Fruit fly (Drosophila melanogaster): ENCODE data around the gene CG18764.

CG18764 gene

dm6 chr3R:11673955-11674663, 47.4 kb downstream of the CG18764 start, which contains the start of gene CG14715:
Gene CG14715 (plus strand): TSS chr3R:11674221.
- TF ChIP-seq cic (GFP tag; optimal IDR thresholded peaks at IDR 0.05) (no peak), pad (GFP tag; optimal IDR thresholded peaks at IDR 0.05) (no peak), CG12768 (GFP tag; optimal IDR thresholded peaks at IDR 0.05) (no peak), CG33017 (tag; optimal IDR thresholded peaks at IDR 0.05) (no peak), Crg-1 (GFP tag; optimal IDR thresholded peaks at IDR 0.05) (no peak), kay (GFP tag; ENCODE audit: borderline replicate concordance) (no peak), ovo (GFP tag; optimal IDR thresholded peaks at IDR 0.05) (peak; percentile 1), Hr96 (GFP tag; optimal IDR thresholded peaks at IDR 0.05) (peak; percentile 37), CG7101 (tag; optimal IDR thresholded peaks at IDR 0.05) (peak; percentile 60), CG11617 (GFP tag; optimal IDR thresholded peaks at IDR 0.05) (peak; percentile 9), CG7045 (GFP tag; optimal IDR thresholded peaks at IDR 0.05) (peak; percentile 9), bab1 (GFP tag; optimal IDR thresholded peaks at IDR 0.05) (peak; percentile 79), Mnt (GFP tag; optimal IDR thresholded peaks at IDR 0.05) (peak; percentile 39), tj (GFP tag; optimal IDR thresholded peaks at IDR 0.05) (peak; percentile 9), CG5204 (GFP tag; optimal IDR thresholded peaks at IDR 0.05) (no peak), CG14711 (tag; optimal IDR thresholded peaks at IDR 0.05) (peak; percentile 51), toe (GFP tag; optimal IDR thresholded peaks at IDR 0.05) (peak; percentile 61), cnc (optimal IDR thresholded peaks at IDR 0.05) (no peak), Clk (GFP tag; optimal IDR thresholded peaks at IDR 0.05) (no peak), CG1620 (GFP tag; optimal IDR thresholded peaks at IDR 0.05) (peak; percentile 52)

- no peak for TF ChIP-seq toe (GFP tag; optimal IDR thresholded peaks at IDR 0.05)
- TF ChIP-seq kay (GFP tag; ENCODE audit: borderline replicate concordance) = no peak
- TF ChIP-seq Hr96 (GFP tag; optimal IDR thresholded peaks at IDR 0.05) = peak; percentile 58
- peak; percentile 88 for TF ChIP-seq CG11617 (GFP tag; optimal IDR thresholded peaks at IDR 0.05)
- TF ChIP-seq Mnt (GFP tag; optimal IDR thresholded peaks at IDR 0.05) = peak; percentile 70
- peak; percentile 88 for TF ChIP-seq CG7045 (GFP tag; optimal IDR thresholded peaks at IDR 0.05)
- TF ChIP-seq ovo (GFP tag; optimal IDR thresholded peaks at IDR 0.05) = peak; percentile 34
- TF ChIP-seq cic (GFP tag; optimal IDR thresholded peaks at IDR 0.05) = peak; percentile 7
- TF ChIP-seq tj (GFP tag; optimal IDR thresholded peaks at IDR 0.05) = peak; percentile 85
- TF ChIP-seq CG12768 (GFP tag; optimal IDR thresholded peaks at IDR 0.05) = peak; percentile 92
- TF ChIP-seq CG1620 (GFP tag; optimal IDR thresholded peaks at IDR 0.05) = peak; percentile 86
- no peak for TF ChIP-seq CG5204 (GFP tag; optimal IDR thresholded peaks at IDR 0.05)
- peak; percentile 81 for TF ChIP-seq pad (GFP tag; optimal IDR thresholded peaks at IDR 0.05)
- TF ChIP-seq Clk (GFP tag; optimal IDR thresholded peaks at IDR 0.05) = peak; percentile 75
- TF ChIP-seq cnc (optimal IDR thresholded peaks at IDR 0.05) = no peak
- peak; percentile 69 for TF ChIP-seq Crg-1 (GFP tag; optimal IDR thresholded peaks at IDR 0.05)
- peak; percentile 95 for TF ChIP-seq CG14711 (tag; optimal IDR thresholded peaks at IDR 0.05)
- peak; percentile 95 for TF ChIP-seq CG33017 (tag; optimal IDR thresholded peaks at IDR 0.05)
- peak; percentile 97 for TF ChIP-seq bab1 (GFP tag; optimal IDR thresholded peaks at IDR 0.05)
- peak; percentile 96 for TF ChIP-seq CG7101 (tag; optimal IDR thresholded peaks at IDR 0.05)
Observed at dm6 chr3R:11678016-11678415, 51.3 kb downstream of the CG18764 start, which contains the start of gene CG18476. Gene CG18476 (minus strand): TSS chr3R:11678116.

All from whole organism, adult.